Worm (Caenorhabditis elegans): ENCODE data around the gene K08D9.2.

ce11 chrV:3208940-3209339 lies 18.5 kb upstream of the K08D9.2 start:
- TF ChIP-seq aptf-2 (GFP tag; conservative IDR thresholded peaks at IDR 0.05) (no peak), atf-7 (tag; optimal IDR thresholded peaks at IDR 0.05) (no peak)

All from whole organism, young adult.